Worm (Caenorhabditis elegans) whole organism, L4 larva: Measurements from ENCODE around the gene Y37E11AL.12.

Source experiments
- F10B5.3 ChIP-seq: sonication (generic microtip); optimal IDR thresholded peaks from 2 replicates; lab custom pipeline; 2016; ENCODE audit warnings: mild to moderate bottlenecking, missing genetic modification characterization, missing compliant biosample characterization
- Y105C5A.15 ChIP-seq: fragments of 200-800 bp; sonication (Bioruptor generic); IDR thresholded peaks from 2 replicates; pipeline ENCODE4 v1.3.6; 2022; ENCODE audit warnings: missing genetic modification characterization, missing compliant biosample characterization
- Y48G9A.11 ChIP-seq: fragments of 200-800 bp; sonication (Bioruptor generic); IDR thresholded peaks from 2 replicates; pipeline ENCODE4 v1.3.6; 2022; ENCODE audit warnings: missing genetic modification reagents, missing genetic modification characterization, missing compliant biosample characterization
- ZK546.5 ChIP-seq, 2 experiments: sonication (generic microtip); optimal IDR thresholded peaks; 2 replicates each; lab custom pipeline; 2017; ENCODE audit warnings: missing biosample characterization in 2 of 2, missing genetic modification characterization in 2 of 2
- aha-1 ChIP-seq: fragments of 150-350 bp; peaks from one replicate; lab custom pipeline; 2014; ENCODE audit warnings: missing biosample characterization, missing genetic modification characterization
- aly-2 ChIP-seq: sonication (generic microtip); optimal IDR thresholded peaks from 2 replicates; lab custom pipeline; 2018; ENCODE audit warnings: missing biosample characterization, missing genetic modification characterization
- ceh-28 ChIP-seq: fragments of 150-350 bp; optimal IDR thresholded peaks from 2 replicates; lab custom pipeline; 2014; ENCODE audit warnings: missing biosample characterization, missing genetic modification reagents, missing genetic modification characterization
- ceh-32 ChIP-seq: sonication (generic microtip); optimal IDR thresholded peaks from 2 replicates; lab custom pipeline; 2016; ENCODE audit warnings: mild to moderate bottlenecking, missing genetic modification characterization, missing compliant biosample characterization; ENCODE audit not compliant: poor library complexity
- ceh-82 ChIP-seq: sonication (generic microtip); optimal IDR thresholded peaks from 2 replicates; lab custom pipeline; 2017; ENCODE audit warnings: missing biosample characterization, missing genetic modification characterization
- cey-2 ChIP-seq: sonication (generic microtip); optimal IDR thresholded peaks from 3 replicates; lab custom pipeline; 2017; ENCODE audit warnings: missing genetic modification characterization, mild to moderate bottlenecking, missing compliant biosample characterization, antibody characterized with exemption, borderline replicate concordance; ENCODE audit not compliant: insufficient read depth
- daf-16 ChIP-seq, 3 experiments: sonication (generic microtip); optimal IDR thresholded peaks; 2 replicates each; lab custom pipeline; 2016 to 2017; ENCODE audit warnings: missing genetic modification characterization in 3 of 3, missing genetic modification reagents in 3 of 3, mild to moderate bottlenecking in 2 of 3, missing compliant biosample characterization in 2 of 3, missing biosample characterization in 1 of 3, moderate library complexity in 1 of 3
- daf-8 ChIP-seq: fragments of 200-800 bp; sonication (Bioruptor generic); IDR thresholded peaks from 2 replicates; pipeline ENCODE4 v1.3.6; 2022; ENCODE audit warnings: missing genetic modification characterization, missing compliant biosample characterization
- dmd-8 ChIP-seq: fragments of 200-800 bp; sonication (Bioruptor generic); IDR thresholded peaks from 2 replicates; pipeline ENCODE4 v1.3.6; 2022; ENCODE audit warnings: missing genetic modification characterization, missing compliant biosample characterization
- duxl-1 ChIP-seq: sonication (generic microtip); optimal IDR thresholded peaks from 2 replicates; lab custom pipeline; 2016; ENCODE audit warnings: mild to moderate bottlenecking, missing genetic modification characterization, moderate library complexity, missing compliant biosample characterization; ENCODE audit not compliant: poor library complexity
- dve-1 ChIP-seq: sonication (generic microtip); optimal IDR thresholded peaks from 2 replicates; lab custom pipeline; 2017; ENCODE audit warnings: antibody characterized with exemption, mild to moderate bottlenecking, missing genetic modification characterization, missing compliant biosample characterization; ENCODE audit not compliant: insufficient read depth
- fos-1 ChIP-seq: fragments of 150-350 bp; optimal IDR thresholded peaks from 2 replicates; lab custom pipeline; 2014; ENCODE audit warnings: missing biosample characterization, missing genetic modification characterization
- gei-8 ChIP-seq: fragments of 200-800 bp; sonication (Bioruptor generic); optimal IDR thresholded peaks from 2 replicates; lab custom pipeline; 2018; ENCODE audit warnings: mild to moderate bottlenecking, missing genetic modification characterization, missing compliant biosample characterization
- hif-1 ChIP-seq, 2 experiments: sonication (generic microtip); optimal IDR thresholded peaks; 2 replicates each; lab custom pipeline; 2016 to 2017; ENCODE audit warnings: missing compliant biosample characterization in 2 of 2, missing genetic modification characterization in 2 of 2, missing genetic modification reagents in 2 of 2, missing genotype in 2 of 2, mild to moderate bottlenecking in 1 of 2
- hlh-11 ChIP-seq: fragments of 200-800 bp; sonication (Bioruptor generic); optimal IDR thresholded peaks from 2 replicates; lab custom pipeline; 2018; ENCODE audit warnings: mild to moderate bottlenecking, missing genetic modification characterization, missing compliant biosample characterization
- jun-1 ChIP-seq: fragments of 150-350 bp; optimal IDR thresholded peaks from 2 replicates; lab custom pipeline; 2014; ENCODE audit warnings: missing biosample characterization, missing genetic modification reagents, missing genetic modification characterization
- lin-13 ChIP-seq: fragments of 150-350 bp; optimal IDR thresholded peaks from 2 replicates; lab custom pipeline; 2014; ENCODE audit warnings: missing biosample characterization, missing genetic modification reagents, missing genetic modification characterization
- lin-38 ChIP-seq: fragments of 200-800 bp; sonication (Bioruptor generic); IDR thresholded peaks from 2 replicates; pipeline ENCODE4 v1.3.6; 2022; ENCODE audit warnings: missing genetic modification reagents, missing genetic modification characterization, missing compliant biosample characterization
- lin-39 ChIP-seq: fragments of 150-350 bp; optimal IDR thresholded peaks from 2 replicates; lab custom pipeline; 2014; ENCODE audit warnings: missing biosample characterization, missing genetic modification reagents, missing genetic modification characterization
- nhr-11 ChIP-seq: fragments of 150-350 bp; optimal IDR thresholded peaks from 2 replicates; lab custom pipeline; 2014; ENCODE audit warnings: missing biosample characterization, missing genetic modification characterization
- nhr-28 ChIP-seq: fragments of 150-350 bp; optimal IDR thresholded peaks from 2 replicates; lab custom pipeline; 2014; ENCODE audit warnings: missing biosample characterization, missing genetic modification characterization
- nhr-41 ChIP-seq: fragments of 200-800 bp; sonication (Bioruptor generic); IDR thresholded peaks from 2 replicates; pipeline ENCODE4 v1.3.6; 2022; ENCODE audit warnings: missing genetic modification reagents, missing genetic modification characterization, missing compliant biosample characterization
- nhr-48 ChIP-seq: sonication (generic microtip); optimal IDR thresholded peaks from 2 replicates; lab custom pipeline; 2016; ENCODE audit warnings: mild to moderate bottlenecking, missing genetic modification characterization, missing compliant biosample characterization
- nhr-77 ChIP-seq: fragments of 150-350 bp; optimal IDR thresholded peaks from 2 replicates; lab custom pipeline; 2014; ENCODE audit warnings: missing biosample characterization, missing genetic modification characterization
- pha-4 ChIP-seq, 2 experiments: fragments of 150-350 bp in 1 of 2; fragments of 200-800 bp in 1 of 2; sonication (Bioruptor generic) in 1 of 2; IDR thresholded peaks in 1 of 2; optimal IDR thresholded peaks in 1 of 2; 2 replicates each; pipeline versions ENCODE4 v1.3.6 to Lab custom; 2014 to 2022; ENCODE audit warnings: missing genetic modification characterization in 2 of 2, missing genetic modification reagents in 2 of 2, missing biosample characterization in 1 of 2, missing compliant biosample characterization in 1 of 2
- set-16 ChIP-seq: fragments of 200-800 bp; sonication (Bioruptor generic); IDR thresholded peaks from 2 replicates; pipeline ENCODE4 v1.3.6; 2022; ENCODE audit warnings: missing genetic modification reagents, missing genetic modification characterization, missing compliant biosample characterization
- skn-1 ChIP-seq: fragments of 150-350 bp; optimal IDR thresholded peaks from 2 replicates; lab custom pipeline; 2014; ENCODE audit warnings: missing biosample characterization, missing genetic modification characterization
- snpc-4 ChIP-seq: fragments of 150-350 bp; optimal IDR thresholded peaks from 2 replicates; lab custom pipeline; 2014; ENCODE audit warnings: missing biosample characterization, missing genetic modification characterization
- unc-39 ChIP-seq: sonication (generic microtip); optimal IDR thresholded peaks from 2 replicates; lab custom pipeline; 2017; ENCODE audit warnings: missing biosample characterization, missing genetic modification characterization
- unc-62 ChIP-seq, 3 experiments: fragments of 150-350 bp in 1 of 3; sonication (generic microtip); optimal IDR thresholded peaks in 2 of 3; peaks in 1 of 3; 1 replicate in 1 of 3; 2 replicates in 2 of 3; lab custom pipeline; 2014 to 2017; ENCODE audit warnings: missing biosample characterization in 3 of 3, missing genetic modification characterization in 3 of 3, missing genetic modification reagents in 3 of 3, missing genotype in 1 of 3
- zip-2 ChIP-seq: fragments of 150-350 bp; optimal IDR thresholded peaks from 2 replicates; lab custom pipeline; 2014; ENCODE audit warnings: missing biosample characterization, missing genetic modification characterization
- ztf-7 ChIP-seq: fragments of 150-350 bp; optimal IDR thresholded peaks from 2 replicates; lab custom pipeline; 2014; ENCODE audit warnings: missing biosample characterization, missing genetic modification characterization

The Y37E11AL.12 gene

ce11 chrIV:3665089-3665488, 36.7 kb downstream of the Y37E11AL.12 start:
- TF ChIP-seq nhr-11 (tag; lab: Kevin White, UChicago) (no peak), pha-4 (GFP tag; IDR thresholded peaks at IDR 0.05; lab: Robert Waterston, UW) (no peak), pha-4 (tag; optimal IDR thresholded peaks at IDR 0.05; lab: Kevin White, UChicago) (no peak), gei-8 (no peak), lin-39 (no peak), dmd-8 (GFP tag; lab: Robert Waterston, UW) (no peak), nhr-77 (tag; lab: Kevin White, UChicago) (no peak), ztf-7 (no peak), unc-39 (tag; lab: Kevin White, UChicago) (no peak), ceh-82 (no peak), skn-1 (tag; lab: Kevin White, UChicago) (no peak), duxl-1 (no peak), jun-1 (tag; lab: Kevin White, UChicago) (no peak), lin-38 (GFP tag; lab: Robert Waterston, UW) (no peak), Y105C5A.15 (no peak), nhr-28 (tag; lab: Kevin White, UChicago) (no peak), unc-62 (GFP tag; optimal IDR thresholded peaks at IDR 0.05 in 1 of 2; lab: Kevin White, UChicago) (peak in 1 of 2 experiments; percentile 67), unc-62 (tag; optimal IDR thresholded peaks at IDR 0.05; lab: Kevin White, UChicago) (no peak), daf-8 (GFP tag; lab: Robert Waterston, UW) (no peak), set-16 (GFP tag; lab: Robert Waterston, UW) (peak; percentile 36; the same call in 1 of the 2 replicates)

- no peak for TF ChIP-seq nhr-77 (tag; lab: Kevin White, UChicago)
- peak; percentile 63 for TF ChIP-seq set-16 (GFP tag; lab: Robert Waterston, UW)
Observed at ce11 chrIV:3662863-3663262, 38.9 kb downstream of the Y37E11AL.12 start.

- TF ChIP-seq nhr-41 (GFP tag; lab: Robert Waterston, UW) (no peak), hlh-11 (tag; lab: Kevin White, UChicago) (no peak), unc-62 (GFP tag; optimal IDR thresholded peaks at IDR 0.05 in 1 of 2; lab: Kevin White, UChicago) (peak in 1 of 2 experiments; percentile 70), unc-62 (tag; optimal IDR thresholded peaks at IDR 0.05; lab: Kevin White, UChicago) (no peak), F10B5.3 (tag; lab: Kevin White, UChicago) (no peak)
Observed at ce11 chrIV:3661117-3661634, 40.6 kb downstream of the Y37E11AL.12 start.

- TF ChIP-seq daf-16 (GFP tag; optimal IDR thresholded peaks at IDR 0.05; lab: Kevin White, UChicago) (no peak), daf-16 (tag; optimal IDR thresholded peaks at IDR 0.05; lab: Kevin White, UChicago) (peak; percentile 80), ceh-28 (tag; lab: Kevin White, UChicago) (no peak), aha-1 (peak; percentile 72), dve-1 (tag; lab: Kevin White, UChicago) (no peak)
Observed at ce11 chrIV:3659951-3660350, 41.8 kb downstream of the Y37E11AL.12 start.

ce11 chrIV:3655896-3656295, 45.9 kb downstream of the Y37E11AL.12 start:
- TF ChIP-seq ZK546.5 (tag; optimal IDR thresholded peaks at IDR 0.05; lab: Kevin White, UChicago) (no peak), fos-1 (tag; lab: Kevin White, UChicago) (no peak), cey-2 (no peak), aha-1 (peak; percentile 87), Y48G9A.11 (GFP tag; lab: Robert Waterston, UW) (no peak), lin-13 (GFP tag; lab: Kevin White, UChicago) (no peak), nhr-41 (GFP tag; lab: Robert Waterston, UW) (no peak), aly-2 (tag; lab: Kevin White, UChicago) (no peak), snpc-4 (tag; lab: Kevin White, UChicago) (no peak), ceh-32 (tag; lab: Kevin White, UChicago) (no peak), hif-1 (tag; optimal IDR thresholded peaks at IDR 0.05; lab: Kevin White, UChicago) (peak in 1 of 2 experiments; percentile 2), Y105C5A.15 (no peak), set-16 (GFP tag; lab: Robert Waterston, UW) (no peak), lin-39 (no peak), nhr-11 (tag; lab: Kevin White, UChicago) (peak; percentile 52), zip-2 (tag; lab: Kevin White, UChicago) (no peak), unc-62 (GFP tag; optimal IDR thresholded peaks at IDR 0.05 in 1 of 2; lab: Kevin White, UChicago) (peak in 1 of 2 experiments; percentile 60), unc-62 (tag; optimal IDR thresholded peaks at IDR 0.05; lab: Kevin White, UChicago) (no peak), daf-16 (GFP tag; optimal IDR thresholded peaks at IDR 0.05; lab: Kevin White, UChicago) (peak in 1 of 2 experiments; percentile 66), daf-16 (tag; optimal IDR thresholded peaks at IDR 0.05; lab: Kevin White, UChicago) (no peak), nhr-48 (tag; lab: Kevin White, UChicago) (no peak)
